Worm (Caenorhabditis elegans) whole organism, early embryonic: ENCODE results near the gene Y46G5A.34.

Experiments
- F13C5.2 ChIP-seq: sonication (generic microtip); optimal IDR thresholded peaks from 2 replicates; lab custom pipeline; 2017; ENCODE audit warnings: mild to moderate bottlenecking, missing genetic modification characterization, inconsistent platforms, missing compliant biosample characterization
- aly-1 ChIP-seq: sonication (generic microtip); optimal IDR thresholded peaks from 2 replicates; lab custom pipeline; 2016; ENCODE audit warnings: missing genetic modification characterization, missing compliant biosample characterization
- ama-1 ChIP-seq: fragments of 150-350 bp; optimal IDR thresholded peaks from 2 replicates; lab custom pipeline; 2014
- ceh-13 ChIP-seq: fragments of 200-800 bp; sonication (Bioruptor generic); optimal IDR thresholded peaks from 2 replicates; lab custom pipeline; 2018; ENCODE audit warnings: mild to moderate bottlenecking, missing genetic modification characterization, missing compliant biosample characterization
- ets-7 ChIP-seq: sonication (generic microtip); optimal IDR thresholded peaks from 2 replicates; lab custom pipeline; 2016; ENCODE audit warnings: missing genotype, missing genetic modification characterization, missing compliant biosample characterization
- flt-1 ChIP-seq: fragments of 200-800 bp; sonication (Bioruptor generic); IDR thresholded peaks from 2 replicates; pipeline ENCODE4 v1.3.6; 2022; ENCODE audit warnings: missing genetic modification characterization, missing compliant biosample characterization
- hmbx-1 ChIP-seq: sonication (generic microtip); optimal IDR thresholded peaks from 2 replicates; lab custom pipeline; 2016; ENCODE audit warnings: mild to moderate bottlenecking, missing genetic modification characterization, missing compliant biosample characterization
- pes-1 ChIP-seq: fragments of 200-800 bp; sonication (Bioruptor generic); IDR thresholded peaks from 2 replicates; pipeline ENCODE4 v1.3.6; 2022; ENCODE audit warnings: missing genetic modification reagents, missing genetic modification characterization, missing compliant biosample characterization

DNA sequence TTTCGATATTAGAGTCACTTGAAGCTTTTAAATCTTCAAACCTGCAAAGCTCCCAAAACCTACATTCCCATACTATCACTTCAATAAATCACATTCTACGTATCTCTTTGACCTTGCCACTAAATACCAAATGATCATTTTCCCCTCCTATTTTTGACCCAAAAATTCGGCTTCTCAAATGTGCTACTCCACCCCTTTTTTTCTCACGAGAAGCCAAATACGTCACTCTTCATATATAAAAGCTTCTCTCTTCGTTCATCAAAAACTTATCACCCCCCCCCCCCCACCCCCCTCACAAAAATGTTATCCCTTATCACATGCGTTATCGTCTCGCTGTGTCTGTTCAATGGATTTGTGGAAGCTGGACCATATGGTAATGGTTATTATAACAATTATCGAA, 50.3 kb downstream of the Y46G5A.34 start, which contains the start of gene Y46G5A.38:
- TF ChIP-seq flt-1, result no peak
- no peak for TF ChIP-seq ama-1 (lab: Kevin White, UChicago)
- no peak for TF ChIP-seq aly-1
- TF ChIP-seq pes-1 (GFP tag; lab: Robert Waterston, UW), result no peak
- no peak for TF ChIP-seq F13C5.2
- no peak for TF ChIP-seq ceh-13
- TF ChIP-seq hmbx-1 (tag; lab: Kevin White, UChicago), result no peak
- TF ChIP-seq ets-7 (tag; lab: Kevin White, UChicago), result no peak
